Fruit fly (Drosophila melanogaster) S2 (cell line): ENCODE data around the gene CG11076.

ENCODE experiments used
- CG8478 ChIP-seq: fragments of >200 bp; optimal IDR thresholded peaks from 2 replicates; lab custom pipeline; 2018
- CTCF ChIP-seq, 2 experiments: fragments of >200 bp; optimal IDR thresholded peaks; 2 replicates each; lab custom pipeline; 2018

DNA sequence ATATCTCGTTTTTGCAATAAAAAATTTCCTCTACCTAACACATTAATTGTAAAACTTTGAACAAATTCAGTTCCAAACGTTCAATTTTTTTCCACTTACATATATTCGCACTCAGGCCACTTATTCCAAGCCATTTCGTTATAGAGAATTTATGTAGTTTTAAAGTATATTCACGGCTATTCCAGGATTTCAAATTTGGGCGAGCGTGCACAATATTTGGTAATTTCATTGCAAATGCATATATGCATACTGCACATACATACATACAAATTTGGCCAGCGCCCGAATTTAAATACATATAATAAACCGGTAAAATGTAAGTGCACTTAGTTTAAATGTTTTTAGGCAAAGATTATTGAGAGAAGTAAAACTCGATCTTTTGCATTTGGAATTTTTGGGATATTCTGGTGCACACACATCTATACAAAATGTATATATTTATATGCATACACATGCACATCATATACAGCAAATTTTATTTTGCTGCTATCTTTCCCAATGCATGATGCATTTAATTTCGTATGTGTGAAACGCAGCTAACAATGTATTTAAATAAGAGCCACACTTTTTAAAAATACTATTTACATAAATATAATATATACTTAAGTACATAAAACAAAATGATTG lies 5.3 kb downstream of the CG11076 start:
- TF ChIP-seq CG8478 (lab: Kevin White, UChicago) (no peak), CTCF (optimal IDR thresholded peaks at IDR 0.05; lab: Kevin White, UChicago) (no peak)
